Fruit fly (Drosophila melanogaster) whole organism, embryonic: Measurements from ENCODE around the gene meigo.

Source experiments
- B-H2 ChIP-seq: fragments of 200-800 bp; sonication (Bioruptor generic); optimal IDR thresholded peaks from 2 replicates; lab custom pipeline; 2018; ENCODE audit warnings: missing biosample characterization, mild to moderate bottlenecking, missing genetic modification characterization
- CG10543 ChIP-seq: fragments of 200-800 bp; sonication (Bioruptor generic); optimal IDR thresholded peaks from 3 replicates; lab custom pipeline; 2017; ENCODE audit warnings: missing biosample characterization, mild to moderate bottlenecking, missing genetic modification characterization, moderate library complexity
- CG10654 ChIP-seq: fragments of 200-800 bp; sonication (Bioruptor generic); optimal IDR thresholded peaks from 2 replicates; lab custom pipeline; 2016; ENCODE audit warnings: missing biosample characterization, missing genetic modification characterization
- CG11560 ChIP-seq: fragments of 200-800 bp; sonication (Bioruptor generic); IDR thresholded peaks from 3 replicates; pipeline ENCODE4 v1.3.6; 2022; ENCODE audit warnings: missing biosample characterization, missing genetic modification characterization
- CG12659 ChIP-seq: fragments of 200-800 bp; sonication (Bioruptor generic); optimal IDR thresholded peaks from 3 replicates; lab custom pipeline; 2017; ENCODE audit warnings: mild to moderate bottlenecking, missing biosample characterization, missing genetic modification reagents, missing genetic modification characterization
- CG1647 ChIP-seq: fragments of 200-800 bp; sonication (Bioruptor generic); optimal IDR thresholded peaks from 3 replicates; lab custom pipeline; 2016; ENCODE audit warnings: missing biosample characterization, missing genetic modification characterization
- CG1832 ChIP-seq: fragments of 200-800 bp; sonication (Bioruptor generic); optimal IDR thresholded peaks from 2 replicates; lab custom pipeline; 2017; ENCODE audit warnings: missing biosample characterization, mild to moderate bottlenecking, missing genetic modification characterization, inconsistent platforms
- CG2120 ChIP-seq: fragments of 200-800 bp; sonication (Bioruptor generic); optimal IDR thresholded peaks from 3 replicates; lab custom pipeline; 2016; ENCODE audit warnings: missing biosample characterization, missing genetic modification characterization
- CG3065 ChIP-seq: fragments of 200-800 bp; sonication (Bioruptor generic); optimal IDR thresholded peaks from 2 replicates; lab custom pipeline; 2016; ENCODE audit warnings: missing biosample characterization, missing genetic modification characterization
- CG34224 ChIP-seq: fragments of 200-800 bp; sonication (Bioruptor generic); IDR thresholded peaks from 3 replicates; pipeline ENCODE4 v1.3.6; 2022; ENCODE audit warnings: missing biosample characterization, missing genetic modification characterization; ENCODE audit not compliant: partially characterized antibody
- CG3726 ChIP-seq: fragments of 200-800 bp; sonication (Bioruptor generic); IDR thresholded peaks from 3 replicates; pipeline ENCODE4, ENCODE4 v1.3.6; 2022; ENCODE audit warnings: missing biosample characterization, missing genetic modification characterization
- CG3838 ChIP-seq: fragments of 200-800 bp; sonication (Bioruptor generic); optimal IDR thresholded peaks from 3 replicates; lab custom pipeline; 2016; ENCODE audit warnings: missing biosample characterization, missing genetic modification characterization
- CG6683 ChIP-seq: fragments of 200-800 bp; sonication (Bioruptor generic); optimal IDR thresholded peaks from 2 replicates; lab custom pipeline; 2017; ENCODE audit warnings: missing biosample characterization, mild to moderate bottlenecking, missing genetic modification characterization, missing genetic modification reagents
- CG6854 ChIP-seq: fragments of 200-800 bp; sonication (Bioruptor generic); optimal IDR thresholded peaks from 3 replicates; lab custom pipeline; 2017; ENCODE audit warnings: missing biosample characterization, mild to moderate bottlenecking, missing genetic modification characterization
- CG7556 ChIP-seq: fragments of 200-800 bp; sonication (Bioruptor generic); optimal IDR thresholded peaks from 2 replicates; lab custom pipeline; 2017; ENCODE audit warnings: missing biosample characterization, mild to moderate bottlenecking, missing genetic modification characterization
- CG9437 ChIP-seq: fragments of 200-800 bp; sonication (Bioruptor generic); optimal IDR thresholded peaks from 2 replicates; lab custom pipeline; 2018; ENCODE audit warnings: missing biosample characterization, mild to moderate bottlenecking, missing genetic modification characterization
- CHES-1-like ChIP-seq: fragments of 200-800 bp; sonication (Bioruptor generic); optimal IDR thresholded peaks from 2 replicates; lab custom pipeline; 2016; ENCODE audit warnings: missing biosample characterization, missing genetic modification characterization
- Dbx ChIP-seq: fragments of 200-800 bp; sonication (Bioruptor generic); IDR thresholded peaks from 3 replicates; pipeline ENCODE4 v1.3.6; 2022; ENCODE audit warnings: missing biosample characterization, missing genetic modification characterization
- Dref ChIP-seq: fragments of 200-800 bp; sonication (Bioruptor generic); IDR thresholded peaks from 2 replicates; pipeline ENCODE4 v1.3.6; 2022; ENCODE audit warnings: missing biosample characterization, missing genetic modification characterization
- HLH4C ChIP-seq: fragments of 200-800 bp; sonication (Bioruptor generic); IDR thresholded peaks from 3 replicates; pipeline ENCODE4 v1.3.6; 2022; ENCODE audit warnings: missing biosample characterization, missing genetic modification characterization; ENCODE audit not compliant: partially characterized antibody
- Hr51 ChIP-seq, 2 experiments: fragments of 200-800 bp; sonication (Bioruptor generic); optimal IDR thresholded peaks; 2 replicates in 1 of 2; 3 replicates in 1 of 2; lab custom pipeline; 2016 to 2018; ENCODE audit warnings: missing biosample characterization in 2 of 2, missing genetic modification characterization in 2 of 2, mild to moderate bottlenecking in 1 of 2, moderate library complexity in 1 of 2
- Hr78 ChIP-seq, 2 experiments: fragments of 200-800 bp in 1 of 2; fragments of >200 bp in 1 of 2; sonication (Bioruptor generic) in 1 of 2; optimal IDR thresholded peaks; 2 replicates each; lab custom pipeline; 2017 to 2019; ENCODE audit warnings: missing biosample characterization in 2 of 2, missing genetic modification characterization in 2 of 2, mild to moderate bottlenecking in 1 of 2, moderate library complexity in 1 of 2
- Mes4 ChIP-seq: fragments of 200-800 bp; sonication (Bioruptor generic); optimal IDR thresholded peaks from 2 replicates; lab custom pipeline; 2016; ENCODE audit warnings: missing biosample characterization, missing genetic modification characterization
- NC2β ChIP-seq: fragments of 200-800 bp; sonication (Bioruptor generic); optimal IDR thresholded peaks from 2 replicates; lab custom pipeline; 2016; ENCODE audit warnings: missing biosample characterization, missing genetic modification characterization
- PHDP ChIP-seq: fragments of 200-800 bp; sonication (Bioruptor generic); optimal IDR thresholded peaks from 3 replicates; lab custom pipeline; 2018; ENCODE audit warnings: missing biosample characterization, mild to moderate bottlenecking, missing genetic modification characterization, moderate library complexity
- Poxn ChIP-seq: fragments of 200-800 bp; sonication (Bioruptor generic); IDR thresholded peaks from 2 replicates; pipeline ENCODE4 v1.3.6; 2022; ENCODE audit warnings: missing biosample characterization, missing genetic modification characterization
- Sry-β ChIP-seq: fragments of 200-800 bp; sonication (Bioruptor generic); optimal IDR thresholded peaks from 2 replicates; lab custom pipeline; 2018; ENCODE audit warnings: missing biosample characterization, mild to moderate bottlenecking, missing genetic modification characterization, moderate library complexity
- Ssrp ChIP-seq: fragments of 200-800 bp; sonication (Bioruptor generic); optimal IDR thresholded peaks from 2 replicates; lab custom pipeline; 2018; ENCODE audit warnings: missing biosample characterization, mild to moderate bottlenecking, missing genetic modification characterization, moderate library complexity
- ac ChIP-seq: fragments of 200-800 bp; sonication (Bioruptor generic); optimal IDR thresholded peaks from 3 replicates; lab custom pipeline; 2017; ENCODE audit warnings: missing biosample characterization, mild to moderate bottlenecking, missing genetic modification characterization
- ato ChIP-seq: fragments of 200-800 bp; sonication (Bioruptor generic); IDR thresholded peaks from 2 replicates; pipeline ENCODE4 v1.3.6; 2022; ENCODE audit warnings: missing biosample characterization, missing genetic modification characterization; ENCODE audit not compliant: partially characterized antibody
- croc ChIP-seq: fragments of 200-800 bp; sonication (Bioruptor generic); conservative IDR thresholded peaks from 3 replicates; pipeline ENCODE4 v1.3.6; 2022; ENCODE audit warnings: missing biosample characterization, missing genetic modification characterization
- cwo ChIP-seq: fragments of 200-800 bp; sonication (Bioruptor generic); optimal IDR thresholded peaks from 3 replicates; lab custom pipeline; 2017; ENCODE audit warnings: missing biosample characterization, missing genetic modification characterization, mild to moderate bottlenecking, moderate library complexity, missing genetic modification reagents
- esg ChIP-seq: fragments of 200-800 bp; sonication (Bioruptor generic); conservative IDR thresholded peaks from 2 replicates; pipeline ENCODE4 v1.3.6; 2022; ENCODE audit warnings: missing biosample characterization, missing genetic modification characterization
- gce ChIP-seq: fragments of 200-800 bp; sonication (Bioruptor generic); IDR thresholded peaks from 3 replicates; pipeline ENCODE4 v1.3.6; 2022; ENCODE audit warnings: missing biosample characterization, missing genetic modification characterization
- gcm ChIP-seq: fragments of 200-800 bp; sonication (Bioruptor generic); optimal IDR thresholded peaks from 2 replicates; lab custom pipeline; 2019; ENCODE audit warnings: missing biosample characterization, mild to moderate bottlenecking, missing genetic modification characterization, moderate library complexity
- insv ChIP-seq, 2 experiments: fragments of 200-800 bp; sonication (Bioruptor generic); optimal IDR thresholded peaks; 3 replicates each; lab custom pipeline; 2016 to 2018; ENCODE audit warnings: missing biosample characterization in 2 of 2, missing genetic modification characterization in 2 of 2
- inv ChIP-seq: fragments of 200-800 bp; sonication (Bioruptor generic); IDR thresholded peaks from 2 replicates; pipeline ENCODE4 v1.3.6; 2022; ENCODE audit warnings: missing biosample characterization, missing genetic modification characterization; ENCODE audit not compliant: partially characterized antibody
- klu ChIP-seq: fragments of 200-800 bp; sonication (Bioruptor generic); IDR thresholded peaks from 2 replicates; pipeline ENCODE4 v1.3.6; 2022; ENCODE audit warnings: missing biosample characterization, missing genetic modification characterization
- lola ChIP-seq, 3 experiments: fragments of >200 bp in 2 of 3; fragments of 200-800 bp in 1 of 3; sonication (Bioruptor generic) in 1 of 3; optimal IDR thresholded peaks; 2 replicates each; lab custom pipeline; 2017 to 2019; ENCODE audit warnings: missing biosample characterization in 3 of 3, missing genetic modification characterization in 3 of 3, mild to moderate bottlenecking in 1 of 3, moderate library complexity in 1 of 3
- luna ChIP-seq: fragments of 200-800 bp; sonication (Bioruptor generic); optimal IDR thresholded peaks from 2 replicates; lab custom pipeline; 2016; ENCODE audit warnings: missing biosample characterization, missing genetic modification characterization
- nerfin-2 ChIP-seq: fragments of 200-800 bp; sonication (Bioruptor generic); IDR thresholded peaks from 2 replicates; pipeline ENCODE4 v1.3.6; 2022; ENCODE audit warnings: missing biosample characterization, missing genetic modification characterization; ENCODE audit not compliant: partially characterized antibody
- nom ChIP-seq: fragments of 200-800 bp; sonication (Bioruptor generic); optimal IDR thresholded peaks from 2 replicates; lab custom pipeline; 2017; ENCODE audit warnings: missing biosample characterization, missing genetic modification characterization, mild to moderate bottlenecking, moderate library complexity, missing genetic modification reagents
- pfk ChIP-seq: fragments of 200-800 bp; sonication (Bioruptor generic); optimal IDR thresholded peaks from 2 replicates; lab custom pipeline; 2018; ENCODE audit warnings: missing biosample characterization, mild to moderate bottlenecking, missing genetic modification characterization, moderate library complexity
- prd ChIP-seq, 3 experiments: fragments of >200 bp in 2 of 3; fragments of 200-800 bp in 1 of 3; sonication (Bioruptor generic) in 1 of 3; optimal IDR thresholded peaks in 2 of 3; IDR thresholded peaks in 1 of 3; 2 replicates in 2 of 3; 3 replicates in 1 of 3; pipeline versions ENCODE4 v1.3.6 to Lab custom; 2017 to 2022; ENCODE audit warnings: missing biosample characterization in 1 of 3, missing genetic modification characterization in 1 of 3
- row ChIP-seq: fragments of 200-800 bp; sonication (Bioruptor generic); IDR thresholded peaks from 3 replicates; pipeline ENCODE4 v1.3.6; 2022; ENCODE audit warnings: missing biosample characterization, missing genetic modification characterization
- sd ChIP-seq: fragments of 200-800 bp; sonication (Bioruptor generic); optimal IDR thresholded peaks from 3 replicates; lab custom pipeline; 2018; ENCODE audit warnings: missing biosample characterization, mild to moderate bottlenecking, missing genetic modification characterization, moderate library complexity
- sens-2 ChIP-seq: fragments of 200-800 bp; sonication (Bioruptor generic); IDR thresholded peaks from 2 replicates; pipeline ENCODE4 v1.3.6; 2022; ENCODE audit warnings: missing biosample characterization, missing genetic modification characterization
- sqz ChIP-seq: fragments of 200-800 bp; sonication (Bioruptor generic); optimal IDR thresholded peaks from 3 replicates; lab custom pipeline; 2018; ENCODE audit warnings: missing biosample characterization, mild to moderate bottlenecking, missing genetic modification characterization

Gene meigo

DNA sequence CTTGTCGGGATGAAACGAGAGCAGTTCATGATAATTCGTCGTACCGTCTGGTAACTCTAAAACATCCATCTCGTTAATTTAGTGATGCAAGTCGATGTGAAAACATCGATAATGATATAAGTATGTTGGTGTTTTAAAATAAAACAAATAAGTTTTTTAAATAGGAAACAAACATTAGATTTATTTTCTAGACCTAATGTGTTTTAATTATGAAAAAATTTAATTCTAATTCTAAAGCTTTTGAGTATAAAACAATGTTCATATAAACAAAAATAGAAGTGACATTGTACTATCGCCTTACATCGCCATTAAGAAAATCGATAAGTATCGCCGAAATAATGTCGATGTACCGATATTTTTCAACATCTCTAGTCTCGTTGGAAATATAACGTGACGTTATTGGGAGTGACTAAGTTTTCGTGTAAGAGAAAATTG lies 27.0 kb upstream of the meigo start, which contains the start of gene Rab11 (continued):
- peak; percentile 50 for TF ChIP-seq CG10543 (GFP tag; lab: Kevin White, UChicago)
- peak; percentile 96 for TF ChIP-seq CG9437
- TF ChIP-seq Hr78 (GFP tag; optimal IDR thresholded peaks at IDR 0.05; lab: Kevin White, UChicago): no peak
- peak; percentile 89 for TF ChIP-seq inv (GFP tag; lab: Robert Waterston, UW)
- TF ChIP-seq klu (GFP tag; lab: Robert Waterston, UW): no peak
- no peak for TF ChIP-seq nom (GFP tag; lab: Kevin White, UChicago)
- peak; percentile 14 for TF ChIP-seq gcm
- peak; percentile 21 for TF ChIP-seq sd (tag; lab: Kevin White, UChicago)
- no peak for TF ChIP-seq CHES-1-like (GFP tag; lab: Kevin White, UChicago)
- peak; percentile 68 for TF ChIP-seq CG2120 (GFP tag; lab: Kevin White, UChicago)
- TF ChIP-seq CG12659 (GFP tag; lab: Kevin White, UChicago): peak; percentile 56
- TF ChIP-seq CG1832 (GFP tag; lab: Kevin White, UChicago): no peak
- no peak for TF ChIP-seq gce (GFP tag; lab: Robert Waterston, UW)
- TF ChIP-seq pfk (GFP tag; lab: Kevin White, UChicago): no peak
- peak; percentile 89 for TF ChIP-seq HLH4C (GFP tag; lab: Robert Waterston, UW)
- no peak for TF ChIP-seq CG6683 (GFP tag; lab: Kevin White, UChicago)
- no peak for TF ChIP-seq Sry-β
- peak; percentile 57; the same call in 2 of the 3 replicates for TF ChIP-seq Dbx (GFP tag; lab: Robert Waterston, UW)
- TF ChIP-seq ac: no peak
- TF ChIP-seq ato (GFP tag; lab: Robert Waterston, UW): peak; percentile 17; the same call in 1 of the 2 replicates
- no peak for TF ChIP-seq croc (GFP tag; lab: Robert Waterston, UW)
- TF ChIP-seq insv (GFP tag; optimal IDR thresholded peaks at IDR 0.05; lab: Kevin White, UChicago): peak in 1 of 2 experiments; percentile 31
- TF ChIP-seq Poxn (GFP tag; lab: Robert Waterston, UW): no peak
- peak; percentile 79 for TF ChIP-seq nerfin-2
- no peak for TF ChIP-seq prd (optimal IDR thresholded peaks at IDR 0.05; lab: Kevin White, UChicago)
- TF ChIP-seq prd (GFP tag; IDR thresholded peaks at IDR 0.05; lab: Robert Waterston, UW): peak; percentile 50
- peak; percentile 83 for TF ChIP-seq row (GFP tag; lab: Robert Waterston, UW)
- TF ChIP-seq CG11560 (tag; lab: Robert Waterston, UW): no peak
- no peak for TF ChIP-seq luna (GFP tag; lab: Kevin White, UChicago)
- peak; percentile 12 for TF ChIP-seq Ssrp (tag; lab: Kevin White, UChicago)
- no peak for TF ChIP-seq CG6854 (GFP tag; lab: Kevin White, UChicago)
- peak in 1 of 2 experiments; percentile 54 for TF ChIP-seq Hr51 (GFP tag; optimal IDR thresholded peaks at IDR 0.05; lab: Kevin White, UChicago)
- TF ChIP-seq lola (GFP tag; optimal IDR thresholded peaks at IDR 0.05; lab: Kevin White, UChicago): peak in 1 of 3 experiments; percentile 56
- TF ChIP-seq PHDP (tag; lab: Kevin White, UChicago): peak; percentile 34
- TF ChIP-seq CG3726 (GFP tag; lab: Robert Waterston, UW): no peak
- no peak for TF ChIP-seq esg (GFP tag; lab: Robert Waterston, UW)
- TF ChIP-seq CG3065: peak; percentile 19
- peak; percentile 49 for TF ChIP-seq B-H2 (GFP tag; lab: Kevin White, UChicago)
- no peak for TF ChIP-seq Mes4 (GFP tag; lab: Kevin White, UChicago)
- TF ChIP-seq CG1647 (GFP tag; lab: Kevin White, UChicago): no peak
- peak; percentile 9 for TF ChIP-seq CG10654 (GFP tag; lab: Kevin White, UChicago)
- TF ChIP-seq CG34224 (GFP tag; lab: Robert Waterston, UW): peak; percentile 87
- TF ChIP-seq NC2β (GFP tag; lab: Kevin White, UChicago): no peak
- no peak for TF ChIP-seq CG3838 (GFP tag; lab: Kevin White, UChicago)
- TF ChIP-seq CG7556: peak; percentile 42
- no peak for TF ChIP-seq sens-2
- peak; percentile 20 for TF ChIP-seq cwo
- peak; percentile 67 for TF ChIP-seq Dref (GFP tag; lab: Robert Waterston, UW)
- TF ChIP-seq sqz (GFP tag; lab: Kevin White, UChicago): no peak
